Worm (Caenorhabditis elegans): ENCODE results near the gene ZC196.5.

- TF ChIP-seq lsy-2 (tag; optimal IDR thresholded peaks at IDR 0.05) (no peak), zip-8 (tag; optimal IDR thresholded peaks at IDR 0.05) (no peak), lin-13 (tag; optimal IDR thresholded peaks at IDR 0.05) (no peak), nhr-28 (tag; optimal IDR thresholded peaks at IDR 0.05) (no peak), mep-1 (tag; optimal IDR thresholded peaks at IDR 0.05) (no peak), unc-62 (GFP tag; optimal IDR thresholded peaks at IDR 0.05) (no peak), snpc-4 (tag; optimal IDR thresholded peaks at IDR 0.05) (no peak), unc-39 (tag; optimal IDR thresholded peaks at IDR 0.05) (no peak), elt-1 (tag; optimal IDR thresholded peaks at IDR 0.05; ENCODE audit: borderline replicate concordance, insufficient read depth) (no peak), pha-4 (tag; optimal IDR thresholded peaks at IDR 0.05) (no peak), hlh-1 (tag; optimal IDR thresholded peaks at IDR 0.05) (no peak), ceh-39 (tag; optimal IDR thresholded peaks at IDR 0.05) (no peak), flh-1 (GFP tag; optimal IDR thresholded peaks at IDR 0.05) (no peak), ham-2 (GFP tag; optimal IDR thresholded peaks at IDR 0.05) (no peak)
Observed at ce11 chrV:8739136-8739535, 9.9 kb downstream of the ZC196.5 start, which contains the start of gene ZC196.2.

All from whole organism, mixed stage, embryonic.